Fruit fly (Drosophila melanogaster) whole organism, embryonic: ENCODE results near the gene CG6569.

Experiments used
- Abd-B ChIP-seq: fragments of 200-800 bp; sonication (Bioruptor generic); optimal IDR thresholded peaks from 2 replicates; lab custom pipeline; 2018; ENCODE audit warnings: missing biosample characterization, mild to moderate bottlenecking, missing genetic modification characterization, moderate library complexity
- CG10321 ChIP-seq: fragments of 200-800 bp; sonication (Bioruptor generic); IDR thresholded peaks from 2 replicates; pipeline ENCODE4 v1.3.6; 2022; ENCODE audit warnings: missing biosample characterization, missing genetic modification characterization
- CG12659 ChIP-seq: fragments of 200-800 bp; sonication (Bioruptor generic); optimal IDR thresholded peaks from 3 replicates; lab custom pipeline; 2017; ENCODE audit warnings: mild to moderate bottlenecking, missing biosample characterization, missing genetic modification reagents, missing genetic modification characterization
- CG15011 ChIP-seq: fragments of 200-800 bp; sonication (Bioruptor generic); optimal IDR thresholded peaks from 3 replicates; lab custom pipeline; 2018; ENCODE audit warnings: missing biosample characterization, mild to moderate bottlenecking, missing genetic modification characterization
- CG15479 ChIP-seq: fragments of 200-800 bp; sonication (Bioruptor generic); optimal IDR thresholded peaks from 3 replicates; lab custom pipeline; 2019; ENCODE audit warnings: missing biosample characterization, mild to moderate bottlenecking, missing genetic modification characterization, moderate library complexity
- CG17186 ChIP-seq: fragments of 200-800 bp; sonication (Bioruptor generic); optimal IDR thresholded peaks from 3 replicates; lab custom pipeline; 2017; ENCODE audit warnings: missing biosample characterization, missing genetic modification reagents, missing genetic modification characterization
- CG17328 ChIP-seq: fragments of 200-800 bp; sonication (Bioruptor generic); IDR thresholded peaks from 2 replicates; pipeline ENCODE4 v1.3.6; 2022; ENCODE audit warnings: missing biosample characterization, missing genetic modification characterization
- CG2199 ChIP-seq: fragments of 200-800 bp; sonication (Bioruptor generic); IDR thresholded peaks from 3 replicates; pipeline ENCODE4 v1.3.6; 2022; ENCODE audit warnings: missing biosample characterization, missing genetic modification characterization
- CG2678 ChIP-seq: fragments of 200-800 bp; sonication (Bioruptor generic); optimal IDR thresholded peaks from 3 replicates; lab custom pipeline; 2019; ENCODE audit warnings: missing biosample characterization, mild to moderate bottlenecking, missing genetic modification characterization, moderate library complexity
- CG2712 ChIP-seq: fragments of 200-800 bp; optimal IDR thresholded peaks from 3 replicates; lab custom pipeline; 2019; ENCODE audit warnings: missing biosample characterization, mild to moderate bottlenecking, missing genetic modification characterization, moderate library complexity
- CG2889 ChIP-seq: fragments of 200-800 bp; sonication (Bioruptor generic); IDR thresholded peaks from 3 replicates; pipeline ENCODE4 v1.3.6; 2022; ENCODE audit warnings: missing biosample characterization, missing genetic modification characterization
- CG30020 ChIP-seq: fragments of 200-800 bp; optimal IDR thresholded peaks from 2 replicates; lab custom pipeline; 2019; ENCODE audit warnings: missing biosample characterization, mild to moderate bottlenecking, missing genetic modification characterization, moderate library complexity
- CG31365 ChIP-seq: fragments of 200-800 bp; sonication (Bioruptor generic); optimal IDR thresholded peaks from 2 replicates; lab custom pipeline; 2018; ENCODE audit warnings: missing biosample characterization, mild to moderate bottlenecking, missing genetic modification characterization
- CG33213 ChIP-seq: fragments of 200-800 bp; sonication (Bioruptor generic); optimal IDR thresholded peaks from 3 replicates; lab custom pipeline; 2016; ENCODE audit warnings: missing biosample characterization, missing genetic modification characterization
- CG3407 ChIP-seq: fragments of 200-800 bp; sonication (Bioruptor generic); optimal IDR thresholded peaks from 2 replicates; lab custom pipeline; 2018; ENCODE audit warnings: missing biosample characterization, mild to moderate bottlenecking, missing genetic modification characterization
- CG34376 ChIP-seq: fragments of 200-800 bp; sonication (Bioruptor generic); optimal IDR thresholded peaks from 2 replicates; lab custom pipeline; 2018; ENCODE audit warnings: missing biosample characterization, mild to moderate bottlenecking, missing genetic modification characterization
- CG3847 ChIP-seq: fragments of 200-800 bp; sonication (Bioruptor generic); IDR thresholded peaks from 2 replicates; pipeline ENCODE4 v1.3.6; 2022; ENCODE audit warnings: missing biosample characterization, missing genetic modification characterization
- CG4707 ChIP-seq: fragments of 200-800 bp; sonication (Bioruptor generic); optimal IDR thresholded peaks from 2 replicates; lab custom pipeline; 2018; ENCODE audit warnings: missing biosample characterization, mild to moderate bottlenecking, missing genetic modification characterization, moderate library complexity
- CG6765 ChIP-seq: fragments of 200-800 bp; sonication (Bioruptor generic); optimal IDR thresholded peaks from 3 replicates; lab custom pipeline; 2017; ENCODE audit warnings: missing biosample characterization, mild to moderate bottlenecking, missing genetic modification characterization
- CG6791 ChIP-seq: fragments of 200-800 bp; sonication (Bioruptor generic); IDR thresholded peaks from 3 replicates; pipeline ENCODE4 v1.3.6; 2022; ENCODE audit warnings: missing biosample characterization, missing genetic modification characterization; ENCODE audit not compliant: partially characterized antibody
- CG7556 ChIP-seq: fragments of 200-800 bp; sonication (Bioruptor generic); optimal IDR thresholded peaks from 2 replicates; lab custom pipeline; 2017; ENCODE audit warnings: missing biosample characterization, mild to moderate bottlenecking, missing genetic modification characterization
- CG7786 ChIP-seq: fragments of 200-800 bp; sonication (Bioruptor generic); optimal IDR thresholded peaks from 2 replicates; lab custom pipeline; 2016; ENCODE audit warnings: missing biosample characterization, missing genetic modification characterization
- D19B ChIP-seq: fragments of 200-800 bp; sonication (Bioruptor generic); optimal IDR thresholded peaks from 2 replicates; lab custom pipeline; 2017; ENCODE audit warnings: missing biosample characterization, mild to moderate bottlenecking, missing genetic modification characterization
- Dip2 ChIP-seq: fragments of 200-800 bp; sonication (Bioruptor generic); IDR thresholded peaks from 2 replicates; pipeline ENCODE4 v1.3.6; 2022; ENCODE audit warnings: missing biosample characterization, missing genetic modification characterization
- Drgx ChIP-seq: fragments of 200-800 bp; sonication (Bioruptor generic); IDR thresholded peaks from 2 replicates; pipeline ENCODE4 v1.3.6; 2022; ENCODE audit warnings: missing biosample characterization, missing genetic modification characterization
- Fer1 ChIP-seq: fragments of 200-800 bp; sonication (Bioruptor generic); optimal IDR thresholded peaks from 2 replicates; lab custom pipeline; 2017; ENCODE audit warnings: missing biosample characterization, mild to moderate bottlenecking, missing genetic modification characterization
- MBD-R2 ChIP-seq: fragments of 200-800 bp; sonication (Bioruptor generic); IDR thresholded peaks from 2 replicates; pipeline ENCODE4 v1.3.6; 2022; ENCODE audit warnings: missing biosample characterization, missing genetic modification characterization
- Med ChIP-seq: fragments of 200-800 bp; sonication (Bioruptor generic); peaks from one replicate; lab custom pipeline; 2016; ENCODE audit warnings: missing biosample characterization, missing genetic modification characterization, mild to moderate bottlenecking, inconsistent platforms, moderate library complexity
- NfI ChIP-seq: fragments of 200-800 bp; sonication (Bioruptor generic); optimal IDR thresholded peaks from 3 replicates; lab custom pipeline; 2018; ENCODE audit warnings: missing biosample characterization, mild to moderate bottlenecking, missing genetic modification characterization, moderate library complexity
- Xbp1 ChIP-seq: fragments of 200-800 bp; sonication (Bioruptor generic); optimal IDR thresholded peaks from 3 replicates; lab custom pipeline; 2016; ENCODE audit warnings: missing biosample characterization, mild to moderate bottlenecking, missing genetic modification characterization
- al ChIP-seq: fragments of 200-800 bp; sonication (Bioruptor generic); IDR thresholded peaks from 2 replicates; pipeline ENCODE4 v1.3.6; 2022; ENCODE audit warnings: missing biosample characterization, missing genetic modification characterization
- bcd ChIP-seq: fragments of 200-800 bp; sonication (Bioruptor generic); optimal IDR thresholded peaks from 2 replicates; lab custom pipeline; 2017; ENCODE audit warnings: missing biosample characterization, mild to moderate bottlenecking, missing genetic modification characterization
- en ChIP-seq: fragments of 200-800 bp; sonication (Bioruptor generic); optimal IDR thresholded peaks from 2 replicates; lab custom pipeline; 2016; ENCODE audit warnings: missing biosample characterization, missing genetic modification characterization
- esg ChIP-seq: fragments of 200-800 bp; sonication (Bioruptor generic); conservative IDR thresholded peaks from 2 replicates; pipeline ENCODE4 v1.3.6; 2022; ENCODE audit warnings: missing biosample characterization, missing genetic modification characterization
- eve ChIP-seq, 2 experiments: fragments of >200 bp; optimal IDR thresholded peaks; 2 replicates each; lab custom pipeline; 2017; ENCODE audit warnings: missing biosample characterization in 2 of 2, missing genetic modification characterization in 2 of 2
- fd3F ChIP-seq: fragments of 200-800 bp; sonication (Bioruptor generic); optimal IDR thresholded peaks from 2 replicates; lab custom pipeline; 2018; ENCODE audit warnings: missing biosample characterization, mild to moderate bottlenecking, missing genetic modification characterization, moderate library complexity
- fru ChIP-seq: fragments of >200 bp; optimal IDR thresholded peaks from 2 replicates; lab custom pipeline; 2017
- gcm ChIP-seq: fragments of 200-800 bp; sonication (Bioruptor generic); optimal IDR thresholded peaks from 2 replicates; lab custom pipeline; 2019; ENCODE audit warnings: missing biosample characterization, mild to moderate bottlenecking, missing genetic modification characterization, moderate library complexity
- gt ChIP-seq: fragments of 200-800 bp; sonication (Bioruptor generic); IDR thresholded peaks from 2 replicates; pipeline ENCODE4 v1.3.6; 2022; ENCODE audit warnings: missing biosample characterization, missing genetic modification characterization
- hbn ChIP-seq: fragments of 200-800 bp; sonication (Bioruptor generic); IDR thresholded peaks from 2 replicates; pipeline ENCODE4 v1.3.6; 2022; ENCODE audit warnings: missing biosample characterization, missing genetic modification characterization; ENCODE audit not compliant: partially characterized antibody
- jumu ChIP-seq: fragments of 200-800 bp; sonication (Bioruptor generic); optimal IDR thresholded peaks from 3 replicates; lab custom pipeline; 2016; ENCODE audit warnings: missing biosample characterization, missing genetic modification characterization
- pho ChIP-seq: fragments of 200-800 bp; sonication (Bioruptor generic); optimal IDR thresholded peaks from 2 replicates; lab custom pipeline; 2016; ENCODE audit warnings: missing biosample characterization, missing genetic modification characterization
- pzg ChIP-seq: fragments of 200-800 bp; sonication (Bioruptor generic); optimal IDR thresholded peaks from 3 replicates; lab custom pipeline; 2018; ENCODE audit warnings: missing biosample characterization, mild to moderate bottlenecking, missing genetic modification characterization, moderate library complexity
- sens ChIP-seq: fragments of 200-800 bp; sonication (Bioruptor generic); peaks from one replicate; lab custom pipeline; 2016; ENCODE audit warnings: missing biosample characterization, missing genetic modification characterization
- slp2 ChIP-seq: fragments of 200-800 bp; sonication (Bioruptor generic); optimal IDR thresholded peaks from 2 replicates; lab custom pipeline; 2016; ENCODE audit warnings: missing biosample characterization, missing genetic modification characterization
- stc ChIP-seq: fragments of 200-800 bp; sonication (Bioruptor generic); IDR thresholded peaks from 2 replicates; pipeline ENCODE4 v1.3.6; 2022; ENCODE audit warnings: missing biosample characterization, missing genetic modification characterization
- tgo ChIP-seq: fragments of 200-800 bp; sonication (Bioruptor generic); IDR thresholded peaks from 3 replicates; pipeline ENCODE4 v1.3.6; 2022; ENCODE audit warnings: missing biosample characterization, missing genetic modification characterization
- twi ChIP-seq: fragments of 200-800 bp; optimal IDR thresholded peaks from 2 replicates; lab custom pipeline; 2019; ENCODE audit warnings: missing biosample characterization, mild to moderate bottlenecking, missing genetic modification characterization, moderate library complexity
- unc-4 ChIP-seq: fragments of 200-800 bp; sonication (Bioruptor generic); IDR thresholded peaks from 2 replicates; pipeline ENCODE4 v1.3.6; 2022; ENCODE audit warnings: missing biosample characterization, missing genetic modification characterization; ENCODE audit not compliant: partially characterized antibody
- wor ChIP-seq: fragments of 200-800 bp; sonication (Bioruptor generic); IDR thresholded peaks from 2 replicates; pipeline ENCODE4 v1.3.6; 2022; ENCODE audit warnings: missing biosample characterization, missing genetic modification characterization

CG6569 gene

dm6 chr3R:21864992-21865391, 2.7 kb downstream of the CG6569 start, which contains the start of gene lsn (continued):
- TF ChIP-seq fd3F = peak; percentile 59
- peak; percentile 37 for TF ChIP-seq CG2678
- TF ChIP-seq bcd (GFP tag; lab: Kevin White, UChicago) = no peak
- TF ChIP-seq Abd-B = no peak
- no peak for TF ChIP-seq Dip2 (GFP tag; lab: Robert Waterston, UW)
- TF ChIP-seq CG17186 (GFP tag; lab: Kevin White, UChicago) = peak; percentile 99
- TF ChIP-seq CG3407 (GFP tag; lab: Kevin White, UChicago) = peak; percentile 9
- TF ChIP-seq CG6765 = no peak
- TF ChIP-seq NfI (GFP tag; lab: Kevin White, UChicago) = no peak
- TF ChIP-seq gt = no peak
- TF ChIP-seq CG4707 (GFP tag; lab: Kevin White, UChicago) = peak; percentile 26
- peak; percentile 15 for TF ChIP-seq twi
- peak; percentile 66; the same call in 1 of the 2 replicates for TF ChIP-seq MBD-R2 (GFP tag; lab: Robert Waterston, UW)
- no peak for TF ChIP-seq wor (GFP tag; lab: Robert Waterston, UW)
- TF ChIP-seq CG7556 (GFP tag; lab: Kevin White, UChicago) = peak; percentile 17
- TF ChIP-seq esg (GFP tag; lab: Robert Waterston, UW) = no peak
- TF ChIP-seq Med (GFP tag; lab: Kevin White, UChicago) = peak; percentile 30
- TF ChIP-seq Fer1 (GFP tag; lab: Kevin White, UChicago) = peak; percentile 57
- TF ChIP-seq pzg (GFP tag; lab: Kevin White, UChicago) = peak; percentile 42
- 0 out of 2 replicates have a peak, but pooled peaks have one; percentile 11 for TF ChIP-seq stc (GFP tag; lab: Robert Waterston, UW)
- TF ChIP-seq CG6791 (GFP tag; lab: Robert Waterston, UW) = no peak
- no peak for TF ChIP-seq Drgx (GFP tag; lab: Robert Waterston, UW)
- peak; percentile 2 for TF ChIP-seq CG2712
- peak; percentile 37 for TF ChIP-seq CG34376 (GFP tag; lab: Kevin White, UChicago)
- TF ChIP-seq CG12659 (GFP tag; lab: Kevin White, UChicago) = peak; percentile 36
- TF ChIP-seq, all 482 proteins: peak for 86

dm6 chr3R:21864484-21864883, 3.2 kb downstream of the CG6569 start:
- no peak for TF ChIP-seq fru (lab: Kevin White, UChicago)
- TF ChIP-seq CG10321 (GFP tag; lab: Robert Waterston, UW) = no peak
- TF ChIP-seq unc-4 = no peak
- no peak for TF ChIP-seq D19B
- no peak for TF ChIP-seq CG7786
- TF ChIP-seq en = no peak
- TF ChIP-seq Med (GFP tag; lab: Kevin White, UChicago) = peak; percentile 49
- peak in 1 of 2 experiments; percentile 34 for TF ChIP-seq eve (GFP tag; optimal IDR thresholded peaks at IDR 0.05; lab: Kevin White, UChicago)
- no peak for TF ChIP-seq CG15011 (GFP tag; lab: Kevin White, UChicago)
- no peak for TF ChIP-seq jumu (GFP tag; lab: Kevin White, UChicago)
- no peak for TF ChIP-seq CG17328 (GFP tag; lab: Robert Waterston, UW)
- TF ChIP-seq CG3847 (GFP tag; lab: Robert Waterston, UW) = no peak
- TF ChIP-seq hbn = no peak
- TF ChIP-seq CG2199 (GFP tag; lab: Robert Waterston, UW) = peak; percentile 71; the same call in 1 of the 3 replicates
- TF ChIP-seq CG30020 = no peak
- no peak for TF ChIP-seq CG33213 (GFP tag; lab: Kevin White, UChicago)
- TF ChIP-seq al (GFP tag; lab: Robert Waterston, UW) = no peak
- no peak for TF ChIP-seq CG2889
- peak; percentile 26 for TF ChIP-seq sens (GFP tag; lab: Kevin White, UChicago)
- TF ChIP-seq CG15479 (GFP tag; lab: Kevin White, UChicago) = no peak
- TF ChIP-seq gcm (GFP tag; lab: Kevin White, UChicago) = peak; percentile 78
- no peak for TF ChIP-seq CG31365 (tag; lab: Kevin White, UChicago)
- TF ChIP-seq Xbp1 = no peak
- TF ChIP-seq tgo (GFP tag; lab: Robert Waterston, UW) = no peak
- no peak for TF ChIP-seq pho (GFP tag; lab: Kevin White, UChicago)
- TF ChIP-seq slp2 (GFP tag; lab: Kevin White, UChicago) = no peak
